Fruit fly (Drosophila melanogaster) whole organism, embryonic: ENCODE results near the gene CG18810.
A peak's percentile ranks its signal among the peaks of the same experiment; 100 is the strongest.

ENCODE experiments used
- Aef1 ChIP-seq: fragments of 200-800 bp; sonication (Bioruptor generic); IDR thresholded peaks from 3 replicates; pipeline ENCODE4 v1.3.6; 2022; ENCODE audit warnings: missing biosample characterization, missing genetic modification characterization
- CG10959 ChIP-seq: fragments of 200-800 bp; sonication (Bioruptor generic); IDR thresholded peaks from 2 replicates; pipeline ENCODE4 v1.3.6; 2022; ENCODE audit warnings: missing biosample characterization, missing genetic modification characterization
- CG17612 ChIP-seq: fragments of 200-800 bp; sonication (Bioruptor generic); IDR thresholded peaks from 2 replicates; pipeline ENCODE4 v1.3.6; 2022; ENCODE audit warnings: missing biosample characterization, missing genetic modification characterization
- CG7372 ChIP-seq: fragments of 200-800 bp; sonication (Bioruptor generic); IDR thresholded peaks from 2 replicates; pipeline ENCODE4 v1.3.6; 2022; ENCODE audit warnings: missing biosample characterization, missing genetic modification characterization
- Eip74EF ChIP-seq, 2 experiments: fragments of 200-800 bp in 1 of 2; fragments of >200 bp in 1 of 2; sonication (Bioruptor generic) in 1 of 2; optimal IDR thresholded peaks; 2 replicates each; lab custom pipeline; 2017 to 2019; ENCODE audit warnings: missing biosample characterization in 2 of 2, missing genetic modification characterization in 2 of 2, mild to moderate bottlenecking in 1 of 2, moderate library complexity in 1 of 2
- HLHmδ ChIP-seq: fragments of 200-800 bp; sonication (Bioruptor generic); optimal IDR thresholded peaks from 2 replicates; lab custom pipeline; 2018; ENCODE audit warnings: missing biosample characterization, mild to moderate bottlenecking, missing genetic modification characterization, moderate library complexity
- Kr ChIP-seq: fragments of 200-800 bp; sonication (Bioruptor generic); optimal IDR thresholded peaks from 2 replicates; lab custom pipeline; 2017; ENCODE audit warnings: missing biosample characterization, mild to moderate bottlenecking, missing genetic modification characterization
- az2 ChIP-seq: fragments of 200-800 bp; sonication (Bioruptor generic); optimal IDR thresholded peaks from 3 replicates; lab custom pipeline; 2016; ENCODE audit warnings: missing biosample characterization, missing genetic modification characterization
- hb ChIP-seq: fragments of 200-800 bp; sonication (Bioruptor generic); IDR thresholded peaks from 3 replicates; pipeline ENCODE4 v1.3.6; 2022; ENCODE audit warnings: missing biosample characterization, missing genetic modification characterization; ENCODE audit not compliant: partially characterized antibody
- p53 ChIP-seq: fragments of 200-800 bp; sonication (Bioruptor generic); optimal IDR thresholded peaks from 2 replicates; lab custom pipeline; 2016; ENCODE audit warnings: missing biosample characterization, missing genetic modification characterization

DNA sequence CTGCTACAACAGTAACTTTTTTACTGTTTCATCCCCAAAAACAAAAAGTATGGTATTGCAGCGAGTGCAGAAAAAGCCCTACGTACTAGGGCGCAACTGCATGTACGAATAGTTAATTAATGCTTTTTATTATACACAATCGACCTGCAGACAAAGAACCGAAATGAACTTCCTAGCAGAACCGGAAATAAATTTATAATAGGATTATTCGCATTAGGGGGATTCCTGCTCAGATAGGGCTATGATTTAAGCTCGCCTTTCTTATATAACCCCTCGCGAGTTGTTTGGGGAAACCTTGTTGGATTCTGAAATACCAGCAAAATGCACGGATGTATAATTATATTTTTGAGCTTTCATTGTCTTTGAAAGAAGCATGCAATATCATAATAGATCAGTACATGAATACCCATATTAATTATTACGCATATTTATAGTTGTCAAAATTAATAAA, 33.0 kb downstream of the CG18810 start, which contains the start of gene Cen:
- TF ChIP-seq CG10959 (GFP tag; lab: Robert Waterston, UW) (no peak), CG7372 (GFP tag; lab: Robert Waterston, UW) (no peak), HLHmδ (GFP tag; lab: Kevin White, UChicago) (no peak), Eip74EF (GFP tag; optimal IDR thresholded peaks at IDR 0.05; lab: Kevin White, UChicago) (no peak), Aef1 (GFP tag; lab: Robert Waterston, UW) (peak; percentile 45; the same call in 1 of the 3 replicates), hb (GFP tag; lab: Robert Waterston, UW) (no peak), Kr (GFP tag; lab: Kevin White, UChicago) (no peak), CG17612 (no peak), p53 (GFP tag; lab: Kevin White, UChicago) (no peak), az2 (GFP tag; lab: Kevin White, UChicago) (peak; percentile 18)
